Worm (Caenorhabditis elegans) whole organism, L4 larva: ENCODE results near the gene C26D10.4.
A peak's percentile ranks its signal among the peaks of the same experiment; 100 is the strongest.

Experiments used
- F10B5.3 ChIP-seq: sonication (generic microtip); optimal IDR thresholded peaks from 2 replicates; lab custom pipeline; 2016; ENCODE audit warnings: mild to moderate bottlenecking, missing genetic modification characterization, missing compliant biosample characterization
- F26F4.8 ChIP-seq: fragments of 200-800 bp; sonication (Bioruptor generic); conservative IDR thresholded peaks from 2 replicates; pipeline ENCODE4 v1.3.6; 2022; ENCODE audit warnings: missing genetic modification characterization, missing compliant biosample characterization
- F37D6.2 ChIP-seq: sonication (generic microtip); optimal IDR thresholded peaks from 2 replicates; lab custom pipeline; 2016; ENCODE audit warnings: mild to moderate bottlenecking, missing genetic modification characterization, missing compliant biosample characterization
- F44E2.7 ChIP-seq: fragments of 200-800 bp; sonication (Bioruptor generic); IDR thresholded peaks from 2 replicates; pipeline ENCODE4 v2.1.2; 2022; ENCODE audit warnings: missing genetic modification characterization, missing compliant biosample characterization
- T26A8.4 ChIP-seq: fragments of 200-800 bp; sonication (Bioruptor generic); IDR thresholded peaks from 2 replicates; pipeline ENCODE4 v1.3.6; 2022; ENCODE audit warnings: missing genetic modification characterization, missing compliant biosample characterization
- Y105C5A.15 ChIP-seq: fragments of 200-800 bp; sonication (Bioruptor generic); IDR thresholded peaks from 2 replicates; pipeline ENCODE4 v1.3.6; 2022; ENCODE audit warnings: missing genetic modification characterization, missing compliant biosample characterization
- Y5F2A.4 ChIP-seq: fragments of 200-800 bp; sonication (Bioruptor generic); optimal IDR thresholded peaks from 2 replicates; lab custom pipeline; 2018; ENCODE audit warnings: mild to moderate bottlenecking, missing genetic modification characterization, missing compliant biosample characterization
- aha-1 ChIP-seq: fragments of 150-350 bp; peaks from one replicate; lab custom pipeline; 2014; ENCODE audit warnings: missing biosample characterization, missing genetic modification characterization
- ceh-20 ChIP-seq: fragments of 200-800 bp; sonication (Bioruptor generic); IDR thresholded peaks from 2 replicates; pipeline ENCODE4 v1.3.6; 2022; ENCODE audit warnings: missing genetic modification reagents, missing genetic modification characterization, missing compliant biosample characterization
- ceh-28 ChIP-seq: fragments of 150-350 bp; optimal IDR thresholded peaks from 2 replicates; lab custom pipeline; 2014; ENCODE audit warnings: missing biosample characterization, missing genetic modification reagents, missing genetic modification characterization
- cey-2 ChIP-seq: sonication (generic microtip); optimal IDR thresholded peaks from 3 replicates; lab custom pipeline; 2017; ENCODE audit warnings: missing genetic modification characterization, mild to moderate bottlenecking, missing compliant biosample characterization, antibody characterized with exemption, borderline replicate concordance; ENCODE audit not compliant: insufficient read depth
- ctbp-1 ChIP-seq: fragments of 200-800 bp; sonication (Bioruptor generic); IDR thresholded peaks from 2 replicates; pipeline ENCODE4 v1.3.6; 2022; ENCODE audit warnings: missing genetic modification reagents, missing genetic modification characterization, missing compliant biosample characterization
- daf-16 ChIP-seq, 3 experiments: sonication (generic microtip); optimal IDR thresholded peaks; 2 replicates each; lab custom pipeline; 2016 to 2017; ENCODE audit warnings: missing genetic modification characterization in 3 of 3, missing genetic modification reagents in 3 of 3, mild to moderate bottlenecking in 2 of 3, missing compliant biosample characterization in 2 of 3, missing biosample characterization in 1 of 3, moderate library complexity in 1 of 3
- daf-8 ChIP-seq: fragments of 200-800 bp; sonication (Bioruptor generic); IDR thresholded peaks from 2 replicates; pipeline ENCODE4 v1.3.6; 2022; ENCODE audit warnings: missing genetic modification characterization, missing compliant biosample characterization
- dpl-1 ChIP-seq: fragments of 150-350 bp; optimal IDR thresholded peaks from 2 replicates; lab custom pipeline; 2014; ENCODE audit warnings: missing biosample characterization, missing genetic modification reagents, missing genetic modification characterization
- dve-1 ChIP-seq: sonication (generic microtip); optimal IDR thresholded peaks from 2 replicates; lab custom pipeline; 2017; ENCODE audit warnings: antibody characterized with exemption, mild to moderate bottlenecking, missing genetic modification characterization, missing compliant biosample characterization; ENCODE audit not compliant: insufficient read depth
- egl-43 ChIP-seq: fragments of 200-800 bp; sonication (Bioruptor generic); IDR thresholded peaks from 2 replicates; pipeline ENCODE4 v1.3.6; 2022; ENCODE audit warnings: missing genetic modification reagents, missing genetic modification characterization, missing compliant biosample characterization
- fos-1 ChIP-seq: fragments of 150-350 bp; optimal IDR thresholded peaks from 2 replicates; lab custom pipeline; 2014; ENCODE audit warnings: missing biosample characterization, missing genetic modification characterization
- hlh-11 ChIP-seq: fragments of 200-800 bp; sonication (Bioruptor generic); optimal IDR thresholded peaks from 2 replicates; lab custom pipeline; 2018; ENCODE audit warnings: mild to moderate bottlenecking, missing genetic modification characterization, missing compliant biosample characterization
- hlh-30 ChIP-seq: sonication (generic microtip); optimal IDR thresholded peaks from 2 replicates; lab custom pipeline; 2017; ENCODE audit warnings: antibody characterized with exemption, mild to moderate bottlenecking, missing genetic modification characterization, missing compliant biosample characterization; ENCODE audit not compliant: insufficient read depth
- hmg-1.1 ChIP-seq: fragments of 200-800 bp; sonication (Bioruptor generic); IDR thresholded peaks from 2 replicates; pipeline ENCODE4 v1.3.6; 2022; ENCODE audit warnings: missing genetic modification reagents, missing genetic modification characterization, missing compliant biosample characterization
- jun-1 ChIP-seq: fragments of 150-350 bp; optimal IDR thresholded peaks from 2 replicates; lab custom pipeline; 2014; ENCODE audit warnings: missing biosample characterization, missing genetic modification reagents, missing genetic modification characterization
- lin-13 ChIP-seq: fragments of 150-350 bp; optimal IDR thresholded peaks from 2 replicates; lab custom pipeline; 2014; ENCODE audit warnings: missing biosample characterization, missing genetic modification reagents, missing genetic modification characterization
- lin-38 ChIP-seq: fragments of 200-800 bp; sonication (Bioruptor generic); IDR thresholded peaks from 2 replicates; pipeline ENCODE4 v1.3.6; 2022; ENCODE audit warnings: missing genetic modification reagents, missing genetic modification characterization, missing compliant biosample characterization
- lsy-2 ChIP-seq, 2 experiments: fragments of 150-350 bp in 1 of 2; sonication (generic microtip) in 1 of 2; optimal IDR thresholded peaks; 2 replicates each; lab custom pipeline; 2014 to 2017; ENCODE audit warnings: missing biosample characterization in 2 of 2, missing genetic modification characterization in 2 of 2
- madf-9 ChIP-seq: fragments of 200-800 bp; sonication (Bioruptor generic); conservative IDR thresholded peaks from 2 replicates; pipeline ENCODE4 v1.3.6; 2022; ENCODE audit warnings: missing genetic modification reagents, missing genetic modification characterization, missing compliant biosample characterization
- mdl-1 ChIP-seq, 2 experiments: fragments of 150-350 bp in 1 of 2; sonication (generic microtip) in 1 of 2; optimal IDR thresholded peaks; 2 replicates each; lab custom pipeline; 2014 to 2017; ENCODE audit warnings: missing biosample characterization in 2 of 2, missing genetic modification characterization in 2 of 2
- mdt-29 ChIP-seq: fragments of 200-800 bp; sonication (Bioruptor generic); IDR thresholded peaks from 2 replicates; pipeline ENCODE4 v1.3.6; 2022; ENCODE audit warnings: missing genetic modification reagents, missing genetic modification characterization, missing compliant biosample characterization
- nhr-102 ChIP-seq: sonication (generic microtip); optimal IDR thresholded peaks from 2 replicates; lab custom pipeline; 2016; ENCODE audit warnings: mild to moderate bottlenecking, missing genetic modification characterization, moderate library complexity, missing compliant biosample characterization
- nhr-11 ChIP-seq: fragments of 150-350 bp; optimal IDR thresholded peaks from 2 replicates; lab custom pipeline; 2014; ENCODE audit warnings: missing biosample characterization, missing genetic modification characterization
- nhr-111 ChIP-seq: fragments of 200-800 bp; sonication (Bioruptor generic); optimal IDR thresholded peaks from 2 replicates; lab custom pipeline; 2018; ENCODE audit warnings: mild to moderate bottlenecking, missing genetic modification characterization, missing compliant biosample characterization
- nhr-237 ChIP-seq: sonication (generic microtip); optimal IDR thresholded peaks from 2 replicates; lab custom pipeline; 2017; ENCODE audit warnings: missing biosample characterization, missing genetic modification characterization
- nhr-25 ChIP-seq: sonication (generic microtip); optimal IDR thresholded peaks from 2 replicates; lab custom pipeline; 2017; ENCODE audit warnings: missing genetic modification characterization, mild to moderate bottlenecking, missing compliant biosample characterization, antibody characterized with exemption, moderate library complexity, borderline replicate concordance; ENCODE audit not compliant: insufficient read depth
- nhr-28 ChIP-seq: fragments of 150-350 bp; optimal IDR thresholded peaks from 2 replicates; lab custom pipeline; 2014; ENCODE audit warnings: missing biosample characterization, missing genetic modification characterization
- nhr-42 ChIP-seq: fragments of 200-800 bp; sonication (Bioruptor generic); IDR thresholded peaks from 2 replicates; pipeline ENCODE4 v1.3.6; 2022; ENCODE audit warnings: missing genetic modification characterization, missing compliant biosample characterization
- nhr-6 ChIP-seq: fragments of 150-350 bp; optimal IDR thresholded peaks from 2 replicates; lab custom pipeline; 2014; ENCODE audit warnings: missing biosample characterization, missing genetic modification characterization
- nhr-77 ChIP-seq: fragments of 150-350 bp; optimal IDR thresholded peaks from 2 replicates; lab custom pipeline; 2014; ENCODE audit warnings: missing biosample characterization, missing genetic modification characterization
- pha-4 ChIP-seq, 2 experiments: fragments of 150-350 bp in 1 of 2; fragments of 200-800 bp in 1 of 2; sonication (Bioruptor generic) in 1 of 2; IDR thresholded peaks in 1 of 2; optimal IDR thresholded peaks in 1 of 2; 2 replicates each; pipeline versions ENCODE4 v1.3.6 to Lab custom; 2014 to 2022; ENCODE audit warnings: missing genetic modification characterization in 2 of 2, missing genetic modification reagents in 2 of 2, missing biosample characterization in 1 of 2, missing compliant biosample characterization in 1 of 2
- pqm-1 ChIP-seq: sonication (generic microtip); optimal IDR thresholded peaks from 2 replicates; lab custom pipeline; 2017; ENCODE audit warnings: missing biosample characterization, missing genetic modification characterization
- skn-1 ChIP-seq: fragments of 150-350 bp; optimal IDR thresholded peaks from 2 replicates; lab custom pipeline; 2014; ENCODE audit warnings: missing biosample characterization, missing genetic modification characterization
- unc-130 ChIP-seq: sonication (generic microtip); optimal IDR thresholded peaks from 2 replicates; lab custom pipeline; 2016; ENCODE audit warnings: missing genetic modification reagents, missing genetic modification characterization, missing compliant biosample characterization
- vab-7 ChIP-seq: fragments of 200-800 bp; sonication (Bioruptor generic); IDR thresholded peaks from 2 replicates; pipeline ENCODE4 v1.3.6; 2022; ENCODE audit warnings: missing genetic modification reagents, missing genetic modification characterization, missing compliant biosample characterization
- zfp-2 ChIP-seq: sonication (generic microtip); optimal IDR thresholded peaks from 2 replicates; lab custom pipeline; 2016; ENCODE audit warnings: mild to moderate bottlenecking, missing genetic modification characterization, missing compliant biosample characterization
- zip-11 ChIP-seq: fragments of 200-800 bp; sonication (Bioruptor generic); IDR thresholded peaks from 2 replicates; pipeline ENCODE4 v1.3.6; 2022; ENCODE audit warnings: missing genetic modification characterization, missing compliant biosample characterization

The C26D10.4 gene

DNA sequence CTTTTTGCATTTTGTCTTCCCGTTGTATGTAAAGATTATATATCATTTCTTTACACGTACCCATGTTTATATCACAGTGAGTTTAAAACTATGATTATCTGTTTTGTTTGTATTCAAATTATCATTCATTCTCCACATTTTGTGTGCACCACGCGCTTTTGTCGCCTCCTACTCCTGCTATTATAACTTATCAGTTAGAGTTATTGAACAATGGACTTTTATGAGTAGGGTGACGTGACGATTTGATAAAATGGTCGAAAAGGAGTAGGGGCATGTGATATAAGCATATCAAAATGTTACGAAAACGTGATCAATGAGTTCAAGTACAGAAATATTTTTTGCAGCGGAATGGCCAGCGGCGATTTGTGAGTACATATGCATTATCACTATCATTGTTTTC, 53.3 kb downstream of the C26D10.4 start (continued):
- no peak for TF ChIP-seq vab-7 (GFP tag; lab: Robert Waterston, UW)
- no peak for TF ChIP-seq ceh-28 (tag; lab: Kevin White, UChicago)
- TF ChIP-seq dpl-1 (GFP tag; lab: Kevin White, UChicago): no peak
- no peak for TF ChIP-seq daf-8 (GFP tag; lab: Robert Waterston, UW)
- no peak for TF ChIP-seq fos-1 (tag; lab: Kevin White, UChicago)
- TF ChIP-seq Y5F2A.4: no peak
- no peak for TF ChIP-seq ceh-20 (GFP tag; lab: Robert Waterston, UW)
- no peak for TF ChIP-seq ctbp-1 (GFP tag; lab: Robert Waterston, UW)
- TF ChIP-seq zip-11: no peak
- TF ChIP-seq lin-13 (GFP tag; lab: Kevin White, UChicago): no peak
- TF ChIP-seq nhr-77 (tag; lab: Kevin White, UChicago): peak; percentile 95
- TF ChIP-seq F10B5.3: no peak
- no peak for TF ChIP-seq F44E2.7 (GFP tag; lab: Robert Waterston, UW)
- peak; percentile 81 for TF ChIP-seq nhr-102
- no peak for TF ChIP-seq F26F4.8 (GFP tag; lab: Robert Waterston, UW)
- TF ChIP-seq lsy-2 (tag; optimal IDR thresholded peaks at IDR 0.05; lab: Kevin White, UChicago): peak in 1 of 2 experiments; percentile 68
- no peak for TF ChIP-seq Y105C5A.15 (GFP tag; lab: Robert Waterston, UW)
- no peak for TF ChIP-seq nhr-42 (GFP tag; lab: Robert Waterston, UW)
- TF ChIP-seq nhr-6 (tag; lab: Kevin White, UChicago): no peak
- TF ChIP-seq cey-2 (tag; lab: Kevin White, UChicago): peak; percentile 21
- no peak for TF ChIP-seq nhr-111 (GFP tag; lab: Kevin White, UChicago)
- no peak for TF ChIP-seq nhr-237 (tag; lab: Kevin White, UChicago)
- no peak for TF ChIP-seq nhr-11 (tag; lab: Kevin White, UChicago)
- TF ChIP-seq hmg-1.1 (GFP tag; lab: Robert Waterston, UW): no peak
- no peak for TF ChIP-seq mdt-29 (GFP tag; lab: Robert Waterston, UW)
- peak in 1 of 2 experiments; percentile 85 for TF ChIP-seq mdl-1 (tag; optimal IDR thresholded peaks at IDR 0.05; lab: Kevin White, UChicago)
- TF ChIP-seq daf-16 (GFP tag; optimal IDR thresholded peaks at IDR 0.05; lab: Kevin White, UChicago): peak in 1 of 2 experiments; percentile 45
- TF ChIP-seq daf-16 (tag; optimal IDR thresholded peaks at IDR 0.05; lab: Kevin White, UChicago): peak; percentile 90
- TF ChIP-seq T26A8.4: no peak
- no peak for TF ChIP-seq egl-43 (GFP tag; lab: Robert Waterston, UW)
- no peak for TF ChIP-seq jun-1 (tag; lab: Kevin White, UChicago)
- TF ChIP-seq hlh-30 (tag; lab: Kevin White, UChicago): peak; percentile 74
- peak; percentile 95 for TF ChIP-seq hlh-11 (tag; lab: Kevin White, UChicago)
- peak; percentile 97 for TF ChIP-seq nhr-28 (tag; lab: Kevin White, UChicago)
- TF ChIP-seq unc-130: no peak
- TF ChIP-seq nhr-25 (tag; lab: Kevin White, UChicago): no peak
- peak; percentile 96 for TF ChIP-seq pqm-1
- peak; percentile 71 for TF ChIP-seq aha-1 (tag; lab: Kevin White, UChicago)
- TF ChIP-seq dve-1 (tag; lab: Kevin White, UChicago): peak; percentile 98
- TF ChIP-seq zfp-2 (tag; lab: Kevin White, UChicago): no peak
- TF ChIP-seq skn-1: no peak
- TF ChIP-seq madf-9 (GFP tag; lab: Robert Waterston, UW): no peak
- no peak for TF ChIP-seq F37D6.2 (tag; lab: Kevin White, UChicago)
- peak; percentile 41; the same call in 1 of the 2 replicates for TF ChIP-seq pha-4 (GFP tag; IDR thresholded peaks at IDR 0.05; lab: Robert Waterston, UW)
- TF ChIP-seq pha-4 (tag; optimal IDR thresholded peaks at IDR 0.05; lab: Kevin White, UChicago): no peak
- TF ChIP-seq lin-38 (GFP tag; lab: Robert Waterston, UW): no peak
